Fruit fly (Drosophila melanogaster) whole organism: Measurements from ENCODE around the gene CG5199.

ENCODE experiments used
- CG8478 ChIP-seq: fragments of >200 bp; optimal IDR thresholded peaks from 2 replicates; lab custom pipeline; 2018; ENCODE audit warnings: inconsistent platforms
- Dll ChIP-seq: fragments of >200 bp; optimal IDR thresholded peaks from 2 replicates; lab custom pipeline; 2017
- EcR ChIP-seq, 2 experiments: fragments of >200 bp; optimal IDR thresholded peaks; 2 replicates each; lab custom pipeline; 2017; ENCODE audit warnings: missing biosample characterization in 2 of 2, missing genetic modification characterization in 2 of 2, missing genetic modification reagents in 2 of 2
- pan ChIP-seq: fragments of >200 bp; optimal IDR thresholded peaks from 2 replicates; lab custom pipeline; 2017
- psq ChIP-seq: fragments of >200 bp; optimal IDR thresholded peaks from 2 replicates; lab custom pipeline; 2017

- TF ChIP-seq Dll (lab: Kevin White, UChicago): no peak
- no peak for TF ChIP-seq EcR (GFP tag; optimal IDR thresholded peaks at IDR 0.05; lab: Kevin White, UChicago)
- TF ChIP-seq psq (lab: Kevin White, UChicago): no peak
- no peak for TF ChIP-seq CG8478 (lab: Kevin White, UChicago)
- peak; percentile 34 for TF ChIP-seq pan (lab: Kevin White, UChicago)
Observed at dm6 chr3L:20487649-20488048, 35.0 kb upstream of the CG5199 start.
